Worm (Caenorhabditis elegans): Measurements from ENCODE around the gene T01D3.1.
A peak's percentile ranks its signal among the peaks of the same experiment; 100 is the strongest.

T01D3.1 gene

DNA sequence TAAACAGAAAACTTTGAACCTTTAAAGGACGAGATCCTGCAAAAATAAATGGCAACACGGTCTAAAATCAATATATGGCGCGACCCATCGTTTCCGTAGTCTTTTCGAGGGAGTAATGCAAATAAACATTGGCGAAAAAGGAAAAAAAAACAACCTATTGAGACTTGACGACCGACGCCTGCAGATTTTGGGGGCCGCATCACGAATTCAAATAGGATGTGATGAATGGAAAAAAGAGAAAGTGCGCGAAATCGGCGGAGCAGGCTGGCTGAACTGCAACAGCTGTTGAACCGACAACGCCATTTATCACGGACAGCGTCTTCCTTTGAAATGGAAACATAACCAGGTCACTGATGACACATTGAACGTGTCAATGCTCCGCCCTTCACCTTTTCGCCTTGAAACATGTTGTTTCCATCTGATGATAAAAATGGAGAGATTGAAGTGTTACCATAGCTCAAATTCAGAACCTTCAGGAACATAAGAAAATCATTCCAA lies 31.8 kb upstream of the T01D3.1 start:
- TF ChIP-seq lin-13 (GFP tag; optimal IDR thresholded peaks at IDR 0.05) (peak; percentile 12), elt-1 (tag; optimal IDR thresholded peaks at IDR 0.05) (no peak), sma-9 (GFP tag; optimal IDR thresholded peaks at IDR 0.05) (peak; percentile 34), sma-9 (tag; optimal IDR thresholded peaks at IDR 0.05) (no peak), unc-39 (tag; optimal IDR thresholded peaks at IDR 0.05) (no peak)

DNA sequence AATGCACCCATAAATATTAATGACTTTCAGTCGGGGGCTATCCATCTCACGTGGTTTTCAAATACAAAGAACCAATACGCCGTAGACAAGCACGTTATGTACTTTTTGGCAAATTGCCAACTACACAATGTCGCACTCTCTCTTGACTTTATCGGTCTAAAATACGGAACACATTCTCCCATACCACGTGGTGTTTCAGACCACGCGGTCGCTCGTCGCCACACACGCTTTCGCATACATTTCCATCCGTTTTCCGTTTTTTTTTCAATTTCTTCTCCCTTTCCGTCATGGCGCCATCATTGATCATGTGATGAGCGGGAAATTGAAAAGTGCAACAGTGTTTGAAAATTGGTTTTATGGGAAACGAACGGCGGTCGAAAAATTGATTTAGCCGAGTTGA lies 31.1 kb upstream of the T01D3.1 start:
- peak; percentile 97 for TF ChIP-seq blmp-1 (tag; optimal IDR thresholded peaks at IDR 0.05; ENCODE audit: insufficient read depth)
- TF ChIP-seq nhr-21 (tag; optimal IDR thresholded peaks at IDR 0.05): peak; percentile 97
- no peak for TF ChIP-seq nhr-12 (tag; optimal IDR thresholded peaks at IDR 0.05)
- TF ChIP-seq sma-3 (GFP tag; optimal IDR thresholded peaks at IDR 0.05): peak; percentile 97
- no peak for TF ChIP-seq ztf-11 (tag; optimal IDR thresholded peaks at IDR 0.05)
- peak; percentile 94 for TF ChIP-seq egl-27 (tag; optimal IDR thresholded peaks at IDR 0.05)
- peak; percentile 99 for TF ChIP-seq sma-9 (GFP tag; optimal IDR thresholded peaks at IDR 0.05)
- TF ChIP-seq sma-9 (tag; optimal IDR thresholded peaks at IDR 0.05): peak; percentile 55
- TF ChIP-seq nhr-23 (tag; optimal IDR thresholded peaks at IDR 0.05): no peak
- TF ChIP-seq mbf-1 (tag; optimal IDR thresholded peaks at IDR 0.05): no peak
- TF ChIP-seq ZK546.5 (tag; optimal IDR thresholded peaks at IDR 0.05): no peak
- TF ChIP-seq lsy-2 (tag; optimal IDR thresholded peaks at IDR 0.05): peak in 1 of 2 experiments; percentile 86
- TF ChIP-seq elt-1 (tag; optimal IDR thresholded peaks at IDR 0.05): no peak
- no peak for TF ChIP-seq nhr-77 (tag; optimal IDR thresholded peaks at IDR 0.05)
- peak; percentile 49 for TF ChIP-seq unc-62 (GFP tag; optimal IDR thresholded peaks at IDR 0.05)
- TF ChIP-seq F13H6.1 (tag; optimal IDR thresholded peaks at IDR 0.05): peak; percentile 95
- TF ChIP-seq elt-3 (tag; optimal IDR thresholded peaks at IDR 0.05): no peak
- peak; percentile 71 for TF ChIP-seq Y55F3AM.14 (GFP tag; optimal IDR thresholded peaks at IDR 0.05)
- no peak for TF ChIP-seq nhr-10 (tag; optimal IDR thresholded peaks at IDR 0.05)
- TF ChIP-seq nhr-129 (tag; optimal IDR thresholded peaks at IDR 0.05): peak; percentile 93
- TF ChIP-seq ztf-4 (tag; optimal IDR thresholded peaks at IDR 0.05): peak; percentile 89
- no peak for TF ChIP-seq unc-39 (tag; optimal IDR thresholded peaks at IDR 0.05)
- peak; percentile 49 for TF ChIP-seq unc-55 (GFP tag; optimal IDR thresholded peaks at IDR 0.05)
- TF ChIP-seq gmeb-1 (tag; optimal IDR thresholded peaks at IDR 0.05): peak; percentile 71
- TF ChIP-seq lin-13 (GFP tag; optimal IDR thresholded peaks at IDR 0.05): peak; percentile 42
- TF ChIP-seq snpc-4 (tag; optimal IDR thresholded peaks at IDR 0.05): peak; percentile 59
- no peak for TF ChIP-seq zag-1 (tag; optimal IDR thresholded peaks at IDR 0.05)
- TF ChIP-seq C34F6.9 (tag; optimal IDR thresholded peaks at IDR 0.05): peak; percentile 91
- TF ChIP-seq fos-1 (tag; optimal IDR thresholded peaks at IDR 0.05): peak; percentile 63
- peak; percentile 49 for TF ChIP-seq skn-1 (tag; optimal IDR thresholded peaks at IDR 0.05)
- TF ChIP-seq nhr-237 (tag; optimal IDR thresholded peaks at IDR 0.05): no peak
- TF ChIP-seq nhr-25 (tag; optimal IDR thresholded peaks at IDR 0.05): peak; percentile 92
- peak; percentile 50 for TF ChIP-seq ceh-16 (tag; optimal IDR thresholded peaks at IDR 0.05)
- TF ChIP-seq sem-4 (tag; optimal IDR thresholded peaks at IDR 0.05): peak; percentile 94
- TF ChIP-seq dmd-4 (tag; optimal IDR thresholded peaks at IDR 0.05): no peak
- no peak for TF ChIP-seq R02D3.7 (tag; optimal IDR thresholded peaks at IDR 0.05)
- peak; percentile 40 for TF ChIP-seq ama-1 (optimal IDR thresholded peaks at IDR 0.05)
- TF ChIP-seq ceh-82 (tag; optimal IDR thresholded peaks at IDR 0.05): no peak
- no peak for TF ChIP-seq nhr-11 (tag; optimal IDR thresholded peaks at IDR 0.05)
- peak; percentile 93 for TF ChIP-seq crh-2 (tag; optimal IDR thresholded peaks at IDR 0.05)
- TF ChIP-seq mdl-1 (tag; optimal IDR thresholded peaks at IDR 0.05): peak; percentile 91 to 94
- peak; percentile 52 for TF ChIP-seq lin-11 (tag; optimal IDR thresholded peaks at IDR 0.05)
- no peak for TF ChIP-seq ztf-1 (GFP tag; conservative IDR thresholded peaks at IDR 0.05)
- TF ChIP-seq mab-5 (tag; optimal IDR thresholded peaks at IDR 0.05): peak; percentile 29
